Fruit fly (Drosophila melanogaster) whole organism, embryonic: ENCODE measurements around the gene Hr78.

ENCODE experiments used
- Abd-B ChIP-seq: fragments of 200-800 bp; sonication (Bioruptor generic); optimal IDR thresholded peaks from 2 replicates; lab custom pipeline; 2018; ENCODE audit warnings: missing biosample characterization, mild to moderate bottlenecking, missing genetic modification characterization, moderate library complexity
- CG10366 ChIP-seq: fragments of 200-800 bp; sonication (Bioruptor generic); IDR thresholded peaks from 2 replicates; pipeline ENCODE4 v1.3.6; 2022; ENCODE audit warnings: missing biosample characterization, missing genetic modification characterization
- CG11723 ChIP-seq: fragments of 200-800 bp; sonication (Bioruptor generic); optimal IDR thresholded peaks from 2 replicates; lab custom pipeline; 2017; ENCODE audit warnings: missing biosample characterization, mild to moderate bottlenecking, missing genetic modification characterization
- CG14441 ChIP-seq: fragments of 200-800 bp; sonication (Bioruptor generic); IDR thresholded peaks from 2 replicates; pipeline ENCODE4 v1.3.6; 2022; ENCODE audit warnings: missing biosample characterization, missing genetic modification characterization
- CG14965 ChIP-seq: fragments of 200-800 bp; sonication (Bioruptor generic); optimal IDR thresholded peaks from 2 replicates; lab custom pipeline; 2016; ENCODE audit warnings: missing biosample characterization, missing genetic modification characterization, borderline replicate concordance
- CG15601 ChIP-seq: fragments of 200-800 bp; sonication (Bioruptor generic); optimal IDR thresholded peaks from 3 replicates; lab custom pipeline; 2019; ENCODE audit warnings: missing biosample characterization, mild to moderate bottlenecking, missing genetic modification characterization, moderate library complexity
- CG17568 ChIP-seq: fragments of 200-800 bp; sonication (Bioruptor generic); optimal IDR thresholded peaks from 2 replicates; lab custom pipeline; 2018; ENCODE audit warnings: missing biosample characterization, mild to moderate bottlenecking, missing genetic modification characterization, moderate library complexity
- CG18476 ChIP-seq: fragments of 200-800 bp; sonication (Bioruptor generic); optimal IDR thresholded peaks from 2 replicates; lab custom pipeline; 2016; ENCODE audit warnings: missing biosample characterization, mild to moderate bottlenecking, missing genetic modification characterization
- CG31441 ChIP-seq: fragments of 200-800 bp; sonication (Bioruptor generic); IDR thresholded peaks from 2 replicates; pipeline ENCODE4 v1.3.6; 2022; ENCODE audit warnings: missing biosample characterization, missing genetic modification characterization
- CG3995 ChIP-seq: fragments of 200-800 bp; sonication (Bioruptor generic); optimal IDR thresholded peaks from 3 replicates; lab custom pipeline; 2016; ENCODE audit warnings: missing biosample characterization, missing genetic modification characterization
- CG42726 ChIP-seq: fragments of 200-800 bp; sonication (Bioruptor generic); IDR thresholded peaks from 2 replicates; pipeline ENCODE4 v1.3.6; 2022; ENCODE audit warnings: missing biosample characterization, missing genetic modification characterization; ENCODE audit not compliant: partially characterized antibody
- CG6854 ChIP-seq: fragments of 200-800 bp; sonication (Bioruptor generic); optimal IDR thresholded peaks from 3 replicates; lab custom pipeline; 2017; ENCODE audit warnings: missing biosample characterization, mild to moderate bottlenecking, missing genetic modification characterization
- CG7963 ChIP-seq: fragments of 200-800 bp; sonication (Bioruptor generic); IDR thresholded peaks from 3 replicates; pipeline ENCODE4 v1.3.6; 2022; ENCODE audit warnings: missing biosample characterization, missing genetic modification characterization; ENCODE audit not compliant: partially characterized antibody
- CG8290 ChIP-seq, 3 experiments: fragments of 200-800 bp; sonication (Bioruptor generic); optimal IDR thresholded peaks; 2 replicates each; lab custom pipeline; 2016 to 2019; ENCODE audit warnings: missing biosample characterization in 3 of 3, missing genetic modification characterization in 3 of 3, mild to moderate bottlenecking in 2 of 3, moderate library complexity in 1 of 3
- CG9437 ChIP-seq: fragments of 200-800 bp; sonication (Bioruptor generic); optimal IDR thresholded peaks from 2 replicates; lab custom pipeline; 2018; ENCODE audit warnings: missing biosample characterization, mild to moderate bottlenecking, missing genetic modification characterization
- Chrac-16 ChIP-seq: fragments of 200-800 bp; sonication (Bioruptor generic); optimal IDR thresholded peaks from 3 replicates; lab custom pipeline; 2016; ENCODE audit warnings: missing biosample characterization, missing genetic modification characterization
- CkIIα-i1 ChIP-seq: fragments of 200-800 bp; sonication (Bioruptor generic); IDR thresholded peaks from 2 replicates; pipeline ENCODE4 v1.3.6; 2022; ENCODE audit warnings: missing biosample characterization, missing genetic modification characterization
- Dfd ChIP-seq, 2 experiments: fragments of >200 bp; optimal IDR thresholded peaks; 2 replicates each; lab custom pipeline; 2017; ENCODE audit warnings: missing biosample characterization in 2 of 2, missing genetic modification characterization in 2 of 2
- Dip2 ChIP-seq: fragments of 200-800 bp; sonication (Bioruptor generic); IDR thresholded peaks from 2 replicates; pipeline ENCODE4 v1.3.6; 2022; ENCODE audit warnings: missing biosample characterization, missing genetic modification characterization
- Hr78 ChIP-seq, 2 experiments: fragments of 200-800 bp in 1 of 2; fragments of >200 bp in 1 of 2; sonication (Bioruptor generic) in 1 of 2; optimal IDR thresholded peaks; 2 replicates each; lab custom pipeline; 2017 to 2019; ENCODE audit warnings: missing biosample characterization in 2 of 2, missing genetic modification characterization in 2 of 2, mild to moderate bottlenecking in 1 of 2, moderate library complexity in 1 of 2
- MESR4 ChIP-seq: fragments of 200-800 bp; sonication (Bioruptor generic); optimal IDR thresholded peaks from 2 replicates; lab custom pipeline; 2018; ENCODE audit warnings: missing biosample characterization, mild to moderate bottlenecking, missing genetic modification characterization, moderate library complexity
- Mrtf ChIP-seq: fragments of 200-800 bp; sonication (Bioruptor generic); IDR thresholded peaks from 3 replicates; pipeline ENCODE4 v1.3.6; 2022; ENCODE audit warnings: missing biosample characterization, missing genetic modification characterization
- NC2β ChIP-seq: fragments of 200-800 bp; sonication (Bioruptor generic); optimal IDR thresholded peaks from 2 replicates; lab custom pipeline; 2016; ENCODE audit warnings: missing biosample characterization, missing genetic modification characterization
- NfI ChIP-seq: fragments of 200-800 bp; sonication (Bioruptor generic); optimal IDR thresholded peaks from 3 replicates; lab custom pipeline; 2018; ENCODE audit warnings: missing biosample characterization, mild to moderate bottlenecking, missing genetic modification characterization, moderate library complexity
- Rfx ChIP-seq: fragments of 200-800 bp; sonication (Bioruptor generic); IDR thresholded peaks from 2 replicates; pipeline ENCODE4 v1.3.6; 2022; ENCODE audit warnings: missing biosample characterization, missing genetic modification characterization
- Sry-β ChIP-seq: fragments of 200-800 bp; sonication (Bioruptor generic); optimal IDR thresholded peaks from 2 replicates; lab custom pipeline; 2018; ENCODE audit warnings: missing biosample characterization, mild to moderate bottlenecking, missing genetic modification characterization, moderate library complexity
- Stat92E ChIP-seq, 3 experiments: fragments of >200 bp in 2 of 3; fragments of 200-800 bp in 1 of 3; sonication (Bioruptor generic) in 1 of 3; optimal IDR thresholded peaks; 2 replicates each; lab custom pipeline; 2017 to 2019; ENCODE audit warnings: missing biosample characterization in 3 of 3, missing genetic modification characterization in 3 of 3, mild to moderate bottlenecking in 1 of 3, moderate library complexity in 1 of 3
- ato ChIP-seq: fragments of 200-800 bp; sonication (Bioruptor generic); IDR thresholded peaks from 2 replicates; pipeline ENCODE4 v1.3.6; 2022; ENCODE audit warnings: missing biosample characterization, missing genetic modification characterization; ENCODE audit not compliant: partially characterized antibody
- dati ChIP-seq: fragments of 200-800 bp; sonication (Bioruptor generic); IDR thresholded peaks from 2 replicates; pipeline ENCODE4 v1.3.6; 2022; ENCODE audit warnings: missing biosample characterization, missing genetic modification characterization
- ems ChIP-seq: fragments of 200-800 bp; sonication (Bioruptor generic); optimal IDR thresholded peaks from 3 replicates; lab custom pipeline; 2016; ENCODE audit warnings: missing biosample characterization, missing genetic modification characterization
- grau ChIP-seq: fragments of 200-800 bp; optimal IDR thresholded peaks from 3 replicates; lab custom pipeline; 2019; ENCODE audit warnings: missing biosample characterization, mild to moderate bottlenecking, missing genetic modification characterization, moderate library complexity
- ham ChIP-seq: fragments of 200-800 bp; sonication (Bioruptor generic); IDR thresholded peaks from 2 replicates; pipeline ENCODE4 v1.3.6; 2022; ENCODE audit warnings: missing biosample characterization, missing genetic modification characterization
- jigr1 ChIP-seq: fragments of 200-800 bp; sonication (Bioruptor generic); IDR thresholded peaks from 3 replicates; pipeline ENCODE4 v1.3.6; 2022; ENCODE audit warnings: missing biosample characterization, missing genetic modification characterization
- jing ChIP-seq: fragments of 200-800 bp; sonication (Bioruptor generic); optimal IDR thresholded peaks from 2 replicates; lab custom pipeline; 2018; ENCODE audit warnings: missing biosample characterization, mild to moderate bottlenecking, missing genetic modification characterization
- pan ChIP-seq, 4 experiments: fragments of >200 bp in 3 of 4; fragments of 200-800 bp in 1 of 4; sonication (Bioruptor generic) in 1 of 4; optimal IDR thresholded peaks in 3 of 4; IDR thresholded peaks in 1 of 4; 2 replicates each; pipeline versions ENCODE4 v1.3.6 to Lab custom; 2017 to 2022; ENCODE audit warnings: missing biosample characterization in 2 of 4, missing genetic modification characterization in 2 of 4, mixed read lengths in 1 of 4
- phol ChIP-seq: fragments of 200-800 bp; sonication (Bioruptor generic); optimal IDR thresholded peaks from 3 replicates; lab custom pipeline; 2018; ENCODE audit warnings: missing biosample characterization, mild to moderate bottlenecking, missing genetic modification characterization, moderate library complexity
- pros ChIP-seq: fragments of 200-800 bp; sonication (Bioruptor generic); optimal IDR thresholded peaks from 3 replicates; lab custom pipeline; 2019; ENCODE audit warnings: missing biosample characterization, mild to moderate bottlenecking, missing genetic modification characterization, moderate library complexity
- ro ChIP-seq: fragments of 200-800 bp; sonication (Bioruptor generic); IDR thresholded peaks from 2 replicates; pipeline ENCODE4 v1.3.6; 2022; ENCODE audit warnings: missing biosample characterization, missing genetic modification characterization
- shn ChIP-seq: fragments of 200-800 bp; sonication (Bioruptor generic); optimal IDR thresholded peaks from 3 replicates; lab custom pipeline; 2016; ENCODE audit warnings: missing biosample characterization, missing genetic modification characterization
- ssp ChIP-seq: fragments of 200-800 bp; sonication (Bioruptor generic); IDR thresholded peaks from 2 replicates; pipeline ENCODE4 v1.3.6; 2022; ENCODE audit warnings: missing biosample characterization, missing genetic modification characterization
- stc ChIP-seq: fragments of 200-800 bp; sonication (Bioruptor generic); IDR thresholded peaks from 2 replicates; pipeline ENCODE4 v1.3.6; 2022; ENCODE audit warnings: missing biosample characterization, missing genetic modification characterization
- stwl ChIP-seq: fragments of 200-800 bp; sonication (Bioruptor generic); optimal IDR thresholded peaks from 3 replicates; lab custom pipeline; 2018; ENCODE audit warnings: missing biosample characterization, mild to moderate bottlenecking, missing genetic modification characterization, moderate library complexity
- zen2 ChIP-seq: fragments of 200-800 bp; sonication (Bioruptor generic); IDR thresholded peaks from 3 replicates; pipeline ENCODE4 v1.3.6; 2022; ENCODE audit warnings: missing biosample characterization, missing genetic modification characterization; ENCODE audit not compliant: partially characterized antibody

Hr78 gene

dm6 chr3L:21483837-21484236 is 13.5 kb downstream of the Hr78 start (continued):
- peak; percentile 53 for TF ChIP-seq phol (tag; lab: Kevin White, UChicago)
- TF ChIP-seq dati (GFP tag; lab: Robert Waterston, UW): no peak
- no peak for TF ChIP-seq CG9437
- TF ChIP-seq Stat92E (GFP tag; optimal IDR thresholded peaks at IDR 0.05; lab: Kevin White, UChicago): peak in 1 of 3 experiments; percentile 26
- TF ChIP-seq CG42726 (GFP tag; lab: Robert Waterston, UW): 0 out of 2 replicates have a peak, but pooled peaks have one; percentile 46
- no peak for TF ChIP-seq stwl
- TF ChIP-seq CG3995 (GFP tag; lab: Kevin White, UChicago): no peak
- TF ChIP-seq CG14441 (GFP tag; lab: Robert Waterston, UW): no peak
- TF ChIP-seq CG18476 (GFP tag; lab: Kevin White, UChicago): no peak
- peak; percentile 29 for TF ChIP-seq NC2β
- TF ChIP-seq pros: no peak
- TF ChIP-seq Hr78 (GFP tag; optimal IDR thresholded peaks at IDR 0.05; lab: Kevin White, UChicago): no peak
- TF ChIP-seq CG31441 (GFP tag; lab: Robert Waterston, UW): no peak
- no peak for TF ChIP-seq Sry-β
- no peak for TF ChIP-seq Dip2 (GFP tag; lab: Robert Waterston, UW)
- TF ChIP-seq grau (tag; lab: Kevin White, UChicago): no peak
- TF ChIP-seq ham (GFP tag; lab: Robert Waterston, UW): no peak
- TF ChIP-seq ato (GFP tag; lab: Robert Waterston, UW): no peak
- TF ChIP-seq CG10366 (GFP tag; lab: Robert Waterston, UW): no peak
- peak; percentile 91 for TF ChIP-seq CG8290 (GFP tag; optimal IDR thresholded peaks at IDR 0.05; lab: Kevin White, UChicago)
- peak in 1 of 2 experiments; percentile 84 for TF ChIP-seq CG8290 (tag; optimal IDR thresholded peaks at IDR 0.05; lab: Kevin White, UChicago)
- TF ChIP-seq CG15601 (tag; lab: Kevin White, UChicago): peak; percentile 71
- peak; percentile 30 for TF ChIP-seq CG14965 (GFP tag; lab: Kevin White, UChicago)
- TF ChIP-seq jing (GFP tag; lab: Kevin White, UChicago): no peak
- TF ChIP-seq ssp (GFP tag; lab: Robert Waterston, UW): no peak
- no peak for TF ChIP-seq Chrac-16 (GFP tag; lab: Kevin White, UChicago)
- peak; percentile 18 for TF ChIP-seq NfI
- TF ChIP-seq stc (GFP tag; lab: Robert Waterston, UW): no peak
- no peak for TF ChIP-seq CG6854
- TF ChIP-seq shn (GFP tag; lab: Kevin White, UChicago): peak; percentile 15
- no peak for TF ChIP-seq CkIIα-i1 (GFP tag; lab: Robert Waterston, UW)
- TF ChIP-seq CG7963 (GFP tag; lab: Robert Waterston, UW): no peak
- no peak for TF ChIP-seq CG11723
- no peak for TF ChIP-seq Dfd (GFP tag; optimal IDR thresholded peaks at IDR 0.05; lab: Kevin White, UChicago)
- TF ChIP-seq zen2 (GFP tag; lab: Robert Waterston, UW): no peak
- no peak for TF ChIP-seq Abd-B (GFP tag; lab: Kevin White, UChicago)
- TF ChIP-seq MESR4 (GFP tag; lab: Kevin White, UChicago): no peak
- TF ChIP-seq Rfx (GFP tag; lab: Robert Waterston, UW): no peak; the same call in 1 of the 2 replicates
- no peak for TF ChIP-seq Mrtf (GFP tag; lab: Robert Waterston, UW)
- TF ChIP-seq CG17568 (GFP tag; lab: Kevin White, UChicago): no peak
- no peak for TF ChIP-seq jigr1 (GFP tag; lab: Robert Waterston, UW)
- TF ChIP-seq pan (optimal IDR thresholded peaks at IDR 0.05; lab: Kevin White, UChicago): no peak
- TF ChIP-seq pan (GFP tag; optimal IDR thresholded peaks at IDR 0.05 in 1 of 2, IDR thresholded peaks at IDR 0.05 in 1 of 2): no peak
- TF ChIP-seq ro (GFP tag; lab: Robert Waterston, UW): no peak
- no peak for TF ChIP-seq ems
- TF ChIP-seq, all 482 proteins: peak for 116
